Fruit fly (Drosophila melanogaster) whole organism, embryonic: ENCODE data around the gene RpL23A.

ENCODE experiments used
- CG32767 ChIP-seq: fragments of 200-800 bp; sonication (Bioruptor generic); IDR thresholded peaks from 2 replicates; pipeline ENCODE4 v1.3.6; 2022; ENCODE audit warnings: missing biosample characterization, missing genetic modification characterization
- CG3281 ChIP-seq: fragments of 200-800 bp; sonication (Bioruptor generic); optimal IDR thresholded peaks from 3 replicates; lab custom pipeline; 2017; ENCODE audit warnings: missing biosample characterization, mild to moderate bottlenecking, missing genetic modification characterization
- Ssrp ChIP-seq: fragments of 200-800 bp; sonication (Bioruptor generic); optimal IDR thresholded peaks from 2 replicates; lab custom pipeline; 2018; ENCODE audit warnings: missing biosample characterization, mild to moderate bottlenecking, missing genetic modification characterization, moderate library complexity
- aop ChIP-seq: fragments of 200-800 bp; sonication (Bioruptor generic); IDR thresholded peaks from 2 replicates; pipeline ENCODE4 v1.3.6; 2022; ENCODE audit warnings: missing biosample characterization, missing genetic modification characterization
- otp ChIP-seq: fragments of 200-800 bp; sonication (Bioruptor generic); IDR thresholded peaks from 3 replicates; pipeline ENCODE4, ENCODE4 v1.3.6; 2022; ENCODE audit warnings: missing biosample characterization, missing genetic modification characterization
- pfk ChIP-seq: fragments of 200-800 bp; sonication (Bioruptor generic); optimal IDR thresholded peaks from 2 replicates; lab custom pipeline; 2018; ENCODE audit warnings: missing biosample characterization, mild to moderate bottlenecking, missing genetic modification characterization, moderate library complexity
- tap ChIP-seq: fragments of 200-800 bp; optimal IDR thresholded peaks from 3 replicates; lab custom pipeline; 2019; ENCODE audit warnings: missing biosample characterization, mild to moderate bottlenecking, missing genetic modification characterization, moderate library complexity

DNA sequence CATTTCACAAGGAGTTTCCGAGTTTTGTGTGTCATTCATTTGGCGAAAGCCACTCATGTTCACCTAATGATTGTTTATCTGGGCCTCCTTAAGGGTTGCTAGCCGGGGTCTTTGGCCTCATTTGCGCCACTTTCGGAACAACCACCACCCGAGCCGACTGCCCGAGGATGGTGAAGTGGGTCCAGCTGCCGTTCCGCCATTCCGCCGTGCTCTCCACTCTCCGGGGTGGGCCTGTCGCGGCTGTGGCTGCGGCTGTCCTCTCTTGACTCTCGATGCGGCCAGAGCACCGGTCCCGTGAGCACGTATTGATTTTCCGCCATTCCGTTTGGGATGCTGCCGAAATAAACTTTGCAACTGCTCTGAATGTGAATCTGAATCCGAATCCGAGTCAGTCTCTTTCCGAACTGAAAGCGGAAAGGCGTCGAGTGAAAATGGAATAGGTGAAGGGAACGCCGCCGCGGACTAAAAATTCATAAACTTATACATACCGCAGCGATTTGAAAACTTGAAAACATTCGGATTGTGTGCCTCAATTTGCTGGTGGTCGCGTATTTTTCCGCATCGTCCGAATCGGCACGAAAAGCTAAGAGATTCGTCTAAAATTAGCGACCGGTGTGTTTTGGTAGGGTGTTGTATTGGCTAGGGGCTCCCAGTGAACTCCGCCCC is 19.6 kb downstream of the RpL23A start, which contains the start of gene CG13920:
- TF ChIP-seq CG32767 (GFP tag; lab: Robert Waterston, UW) (0 out of 2 replicates have a peak, but pooled peaks have one; percentile 29), aop (GFP tag; lab: Robert Waterston, UW) (no peak), otp (GFP tag; lab: Robert Waterston, UW) (no peak), pfk (GFP tag; lab: Kevin White, UChicago) (peak; percentile 30), tap (tag; lab: Kevin White, UChicago) (no peak), Ssrp (tag; lab: Kevin White, UChicago) (no peak), CG3281 (GFP tag; lab: Kevin White, UChicago) (no peak)
